Worm (Caenorhabditis elegans) whole organism, midembryonic: ENCODE measurements around the gene T08B1.1.

Experiments used
- T22C8.4 ChIP-seq: fragments of 200-800 bp; sonication (Bioruptor generic); IDR thresholded peaks from 2 replicates; pipeline ENCODE4 v1.3.6; 2022; ENCODE audit warnings: missing genetic modification characterization, missing compliant biosample characterization
- cog-1 ChIP-seq: sonication (generic microtip); optimal IDR thresholded peaks from 2 replicates; lab custom pipeline; 2016; ENCODE audit warnings: missing genetic modification characterization, missing compliant biosample characterization
- flt-1 ChIP-seq: fragments of 200-800 bp; sonication (Bioruptor generic); IDR thresholded peaks from 2 replicates; pipeline ENCODE4 v1.3.6; 2022; ENCODE audit warnings: missing genetic modification characterization, missing compliant biosample characterization
- klf-2 ChIP-seq: fragments of 200-800 bp; sonication (Bioruptor generic); conservative IDR thresholded peaks from 2 replicates; pipeline ENCODE4 v1.3.6; 2022; ENCODE audit warnings: missing genetic modification reagents, missing genetic modification characterization, missing compliant biosample characterization
- med-1 ChIP-seq: sonication (generic microtip); optimal IDR thresholded peaks from 2 replicates; lab custom pipeline; 2017; ENCODE audit warnings: missing genetic modification characterization, mild to moderate bottlenecking, missing compliant biosample characterization, antibody characterized with exemption, missing genetic modification reagents; ENCODE audit not compliant: insufficient read depth
- ref-1 ChIP-seq: fragments of 200-800 bp; sonication (Bioruptor generic); conservative IDR thresholded peaks from 2 replicates; pipeline ENCODE4 v1.3.6; 2022; ENCODE audit warnings: missing genetic modification reagents, missing genetic modification characterization, missing compliant biosample characterization
- tab-1 ChIP-seq: fragments of 200-800 bp; sonication (Bioruptor generic); IDR thresholded peaks from 2 replicates; pipeline ENCODE4 v1.3.6; 2022; ENCODE audit warnings: missing genetic modification characterization, missing compliant biosample characterization
- ztf-23 ChIP-seq: fragments of 200-800 bp; sonication (Bioruptor generic); IDR thresholded peaks from 2 replicates; pipeline ENCODE4 v1.3.6; 2022; ENCODE audit warnings: missing genetic modification reagents, missing genetic modification characterization, missing compliant biosample characterization
- ztf-29 ChIP-seq: fragments of 200-800 bp; sonication (Bioruptor generic); IDR thresholded peaks from 2 replicates; pipeline ENCODE4 v1.3.6; 2022; ENCODE audit warnings: missing genetic modification reagents, missing genetic modification characterization, missing compliant biosample characterization

The T08B1.1 gene

ce11 chrV:1955246-1955645 lies 31.6 kb downstream of the T08B1.1 start:
- TF ChIP-seq klf-2 (GFP tag; lab: Robert Waterston, UW) (no peak), ref-1 (GFP tag; lab: Robert Waterston, UW) (no peak), tab-1 (GFP tag; lab: Robert Waterston, UW) (no peak), ztf-23 (no peak), T22C8.4 (GFP tag; lab: Robert Waterston, UW) (no peak), cog-1 (tag; lab: Kevin White, UChicago) (no peak), ztf-29 (GFP tag; lab: Robert Waterston, UW) (no peak), med-1 (no peak), flt-1 (no peak)

- TF ChIP-seq flt-1 (no peak), ref-1 (GFP tag; lab: Robert Waterston, UW) (no peak), tab-1 (GFP tag; lab: Robert Waterston, UW) (no peak), T22C8.4 (GFP tag; lab: Robert Waterston, UW) (no peak), klf-2 (GFP tag; lab: Robert Waterston, UW) (no peak), ztf-29 (GFP tag; lab: Robert Waterston, UW) (no peak), ztf-23 (no peak), med-1 (no peak), cog-1 (tag; lab: Kevin White, UChicago) (no peak)
Measured at ce11 chrV:1945875-1946274, 41.0 kb downstream of the T08B1.1 start.

ce11 chrV:1943465-1943864 lies 43.4 kb downstream of the T08B1.1 start:
- TF ChIP-seq ztf-29 (GFP tag; lab: Robert Waterston, UW): no peak
- TF ChIP-seq T22C8.4 (GFP tag; lab: Robert Waterston, UW): no peak
- TF ChIP-seq klf-2 (GFP tag; lab: Robert Waterston, UW): no peak
- no peak for TF ChIP-seq med-1
- no peak for TF ChIP-seq ref-1 (GFP tag; lab: Robert Waterston, UW)
- TF ChIP-seq cog-1 (tag; lab: Kevin White, UChicago): no peak
- no peak for TF ChIP-seq ztf-23
- TF ChIP-seq flt-1: no peak
- TF ChIP-seq tab-1 (GFP tag; lab: Robert Waterston, UW): no peak

- TF ChIP-seq cog-1 (tag; lab: Kevin White, UChicago) (no peak), ztf-29 (GFP tag; lab: Robert Waterston, UW) (no peak), klf-2 (GFP tag; lab: Robert Waterston, UW) (no peak), flt-1 (no peak), ref-1 (GFP tag; lab: Robert Waterston, UW) (no peak), tab-1 (GFP tag; lab: Robert Waterston, UW) (no peak), T22C8.4 (GFP tag; lab: Robert Waterston, UW) (no peak), ztf-23 (no peak), med-1 (no peak)
Measured at ce11 chrV:1940472-1941221, 46.2 kb downstream of the T08B1.1 start.

ce11 chrV:1937963-1938362 lies 48.9 kb downstream of the T08B1.1 start, which contains the start of gene glb-25:
Gene glb-25, plus strand, starts transcription at chrV:1938263.
- TF ChIP-seq klf-2 (GFP tag; lab: Robert Waterston, UW): no peak

ce11 chrV:1935494-1935893 lies 51.4 kb downstream of the T08B1.1 start:
- TF ChIP-seq ztf-29 (GFP tag; lab: Robert Waterston, UW) (no peak), tab-1 (GFP tag; lab: Robert Waterston, UW) (no peak), med-1 (no peak), klf-2 (GFP tag; lab: Robert Waterston, UW) (no peak), flt-1 (no peak), ref-1 (GFP tag; lab: Robert Waterston, UW) (no peak), cog-1 (tag; lab: Kevin White, UChicago) (no peak), ztf-23 (no peak), T22C8.4 (GFP tag; lab: Robert Waterston, UW) (no peak)
